Fruit fly (Drosophila melanogaster): ENCODE data around the gene cdi.

The cdi gene

DNA sequence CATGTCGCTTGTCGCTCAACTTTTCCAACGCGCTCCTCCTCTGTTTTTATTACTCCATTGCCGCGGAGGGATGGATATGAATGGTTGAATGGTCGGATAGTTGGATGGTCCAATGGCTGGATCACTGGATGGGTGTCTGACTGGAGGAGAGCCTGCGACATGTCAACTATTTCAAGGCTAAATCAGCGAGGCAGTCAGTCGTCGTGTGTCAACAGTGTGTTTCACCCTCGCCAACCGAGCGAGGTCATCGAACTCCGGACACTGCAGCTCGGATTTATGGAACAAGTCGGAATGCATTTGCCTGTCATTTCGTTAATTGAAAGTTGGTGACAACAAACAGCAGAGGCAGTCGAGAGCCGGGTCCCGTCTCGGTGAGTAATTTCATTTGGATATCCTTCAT lies 22.1 kb downstream of the cdi start:
- TF ChIP-seq sage (GFP tag; optimal IDR thresholded peaks at IDR 0.05) (no peak), foxo (GFP tag; optimal IDR thresholded peaks at IDR 0.05) (no peak), brk (GFP tag; optimal IDR thresholded peaks at IDR 0.05) (no peak), Dfd (GFP tag; optimal IDR thresholded peaks at IDR 0.05) (no peak), lola (GFP tag; optimal IDR thresholded peaks at IDR 0.05) (no peak), dmrt93B (GFP tag; optimal IDR thresholded peaks at IDR 0.05) (no peak), Vsx2 (GFP tag; optimal IDR thresholded peaks at IDR 0.05; ENCODE audit: partially characterized antibody) (no peak), br (GFP tag; optimal IDR thresholded peaks at IDR 0.05) (no peak), sv (GFP tag; optimal IDR thresholded peaks at IDR 0.05) (no peak), Hr78 (GFP tag; optimal IDR thresholded peaks at IDR 0.05) (no peak)

DNA sequence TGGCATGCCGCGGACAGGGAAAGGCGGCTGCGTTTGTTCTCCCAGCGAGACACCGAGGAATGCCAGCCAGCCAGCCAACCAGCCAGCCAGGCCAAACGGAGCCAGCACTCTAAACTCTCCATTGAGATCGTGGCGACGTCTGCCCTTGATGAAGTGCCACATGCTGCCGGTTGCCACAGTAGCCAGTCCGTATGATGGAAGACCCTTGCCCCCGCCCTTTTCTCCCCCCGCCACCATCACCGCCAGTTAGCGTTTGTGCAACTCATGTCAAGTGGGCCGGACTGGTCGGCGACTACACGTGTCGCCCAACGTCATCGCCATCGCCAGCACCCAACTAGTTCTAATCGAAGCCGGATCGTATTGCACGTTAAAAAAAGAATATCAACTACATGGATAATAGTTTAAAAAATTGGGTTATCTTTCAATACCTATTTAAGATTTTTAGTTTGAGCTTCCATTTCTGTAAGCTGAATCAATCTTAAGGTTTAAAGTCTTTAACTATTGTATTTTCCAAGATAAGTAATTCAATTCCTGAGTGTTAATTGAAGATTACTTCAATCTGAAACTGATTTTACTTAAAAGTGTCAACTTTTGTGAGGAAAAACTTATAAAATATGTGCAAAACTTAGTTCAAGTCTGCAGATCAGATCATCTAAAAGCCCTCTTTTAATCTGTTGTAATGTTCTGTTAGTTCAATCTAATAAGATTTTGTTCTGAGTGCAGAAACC lies 23.7 kb downstream of the cdi start:
- no peak for TF ChIP-seq Hr78 (GFP tag; optimal IDR thresholded peaks at IDR 0.05)
- no peak for TF ChIP-seq dsf (GFP tag; optimal IDR thresholded peaks at IDR 0.05; ENCODE audit: borderline replicate concordance)
- TF ChIP-seq tai (GFP tag; optimal IDR thresholded peaks at IDR 0.05): no peak
- no peak for TF ChIP-seq fru (GFP tag; optimal IDR thresholded peaks at IDR 0.05)
- TF ChIP-seq Dif (GFP tag; optimal IDR thresholded peaks at IDR 0.05; ENCODE audit: partially characterized antibody): no peak
- no peak for TF ChIP-seq CrebA (GFP tag; optimal IDR thresholded peaks at IDR 0.05; ENCODE audit: borderline replicate concordance)
- TF ChIP-seq Myc (optimal IDR thresholded peaks at IDR 0.05): no peak
- no peak for TF ChIP-seq psq (GFP tag; optimal IDR thresholded peaks at IDR 0.05)
- TF ChIP-seq woc (GFP tag; optimal IDR thresholded peaks at IDR 0.05): no peak
- no peak for TF ChIP-seq brk (GFP tag; optimal IDR thresholded peaks at IDR 0.05)
- TF ChIP-seq Sp1 (GFP tag; optimal IDR thresholded peaks at IDR 0.05): no peak
- no peak for TF ChIP-seq Hnf4 (GFP tag; optimal IDR thresholded peaks at IDR 0.05)
- TF ChIP-seq Dfd (GFP tag; optimal IDR thresholded peaks at IDR 0.05): no peak
- no peak for TF ChIP-seq sv (GFP tag; optimal IDR thresholded peaks at IDR 0.05)
- TF ChIP-seq usp (GFP tag; optimal IDR thresholded peaks at IDR 0.05): no peak
- TF ChIP-seq Vsx2 (GFP tag; optimal IDR thresholded peaks at IDR 0.05; ENCODE audit: partially characterized antibody): no peak
- TF ChIP-seq OdsH (GFP tag; optimal IDR thresholded peaks at IDR 0.05): no peak
- TF ChIP-seq rgr (GFP tag; optimal IDR thresholded peaks at IDR 0.05): no peak

DNA sequence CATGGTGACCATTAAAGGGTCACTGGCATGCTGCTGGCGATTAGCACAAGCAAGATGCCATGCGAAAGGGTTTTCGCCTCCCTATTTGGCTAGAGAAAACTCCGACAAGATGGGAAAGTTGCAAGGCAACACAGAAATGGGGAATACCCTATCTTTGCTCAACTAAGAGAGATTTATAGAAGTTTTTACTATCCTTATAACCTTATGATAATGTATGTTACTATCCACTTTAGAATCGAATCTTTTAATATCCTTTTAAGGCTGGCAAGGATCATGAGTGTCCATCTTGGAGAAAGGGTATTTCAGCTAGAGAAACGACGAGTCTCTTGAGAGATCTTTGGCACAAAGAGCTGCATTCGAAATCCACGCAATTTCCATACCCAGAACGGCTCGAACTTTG lies 24.3 kb downstream of the cdi start:
- no peak for TF ChIP-seq rgr (GFP tag; optimal IDR thresholded peaks at IDR 0.05)
- no peak for TF ChIP-seq Vsx2 (GFP tag; optimal IDR thresholded peaks at IDR 0.05; ENCODE audit: partially characterized antibody)

DNA sequence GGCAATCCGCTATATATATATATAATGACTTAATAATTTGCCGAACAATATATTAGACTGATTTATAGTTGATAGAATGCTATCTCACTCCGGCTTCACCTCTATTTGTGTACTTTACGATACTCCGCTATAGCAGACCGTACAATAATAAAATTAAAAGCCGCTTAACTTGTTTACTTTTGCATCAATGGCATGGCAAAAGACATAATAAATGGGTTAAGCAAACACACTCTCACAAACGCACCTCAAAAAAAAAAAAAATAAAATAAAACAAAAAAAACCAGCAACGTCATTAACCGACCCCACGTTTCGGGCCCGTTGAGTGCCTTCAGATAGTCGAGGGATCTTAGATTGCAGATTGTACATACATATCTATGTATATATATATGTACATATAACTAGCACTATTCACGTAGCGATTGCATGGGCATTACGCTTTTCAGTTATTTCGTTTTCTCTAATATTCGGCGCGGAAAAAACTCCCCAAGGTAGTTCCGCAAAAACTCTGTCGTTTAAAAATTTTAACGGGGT lies 26.1 kb downstream of the cdi start:
- TF ChIP-seq Myc (optimal IDR thresholded peaks at IDR 0.05) (no peak), Hr78 (GFP tag; optimal IDR thresholded peaks at IDR 0.05) (no peak), Jra (GFP tag; optimal IDR thresholded peaks at IDR 0.05) (no peak), woc (GFP tag; optimal IDR thresholded peaks at IDR 0.05) (no peak), N (GFP tag; optimal IDR thresholded peaks at IDR 0.05) (no peak), Sp1 (GFP tag; optimal IDR thresholded peaks at IDR 0.05) (no peak), CG9705 (GFP tag; optimal IDR thresholded peaks at IDR 0.05) (no peak), Dfd (GFP tag; optimal IDR thresholded peaks at IDR 0.05) (no peak), dsf (GFP tag; optimal IDR thresholded peaks at IDR 0.05; ENCODE audit: borderline replicate concordance) (no peak), GATAd (GFP tag; optimal IDR thresholded peaks at IDR 0.05) (no peak), Rel (GFP tag; optimal IDR thresholded peaks at IDR 0.05) (no peak), Rel (tag; optimal IDR thresholded peaks at IDR 0.05) (no peak), OdsH (GFP tag; optimal IDR thresholded peaks at IDR 0.05) (no peak), h (GFP tag; optimal IDR thresholded peaks at IDR 0.05) (no peak)

DNA sequence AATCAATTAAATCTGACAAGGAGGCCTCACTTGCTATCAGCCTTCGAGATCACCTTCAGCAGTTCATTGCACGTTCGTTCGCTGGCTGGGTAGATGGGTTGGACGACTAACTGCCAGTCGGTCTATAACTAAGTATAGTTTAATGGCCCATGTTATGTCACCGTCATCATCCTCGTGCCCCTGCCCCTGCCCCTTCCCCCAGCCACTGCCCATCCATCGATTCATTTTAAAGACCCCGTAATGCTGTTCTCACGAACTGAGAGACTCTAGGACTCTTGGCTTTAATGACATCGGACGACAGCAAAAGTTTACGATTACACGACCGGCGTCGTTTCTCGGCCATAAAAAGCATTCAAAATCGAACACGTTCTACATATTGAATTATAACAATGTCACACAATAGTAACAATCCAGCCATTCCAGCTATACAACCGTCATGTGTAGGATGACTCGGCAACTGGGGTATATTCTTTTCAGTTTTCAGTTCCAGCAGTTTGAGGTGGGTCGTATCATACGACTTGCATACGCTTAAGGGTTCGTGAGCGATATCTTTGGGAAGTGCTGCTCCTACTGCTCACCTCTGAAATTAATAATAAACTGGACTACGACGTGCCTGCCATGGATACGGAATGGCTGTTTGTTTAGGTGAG lies 27.0 kb downstream of the cdi start:
- TF ChIP-seq Jra (GFP tag; optimal IDR thresholded peaks at IDR 0.05): no peak
